Fruit fly (Drosophila melanogaster) whole organism, embryonic: ENCODE measurements around the gene prt.

Source experiments
- Bteb2 ChIP-seq: fragments of 200-800 bp; sonication (Bioruptor generic); optimal IDR thresholded peaks from 2 replicates; lab custom pipeline; 2016; ENCODE audit warnings: missing biosample characterization, missing genetic modification characterization
- C15 ChIP-seq: fragments of 200-800 bp; sonication (Bioruptor generic); IDR thresholded peaks from 3 replicates; pipeline ENCODE4 v1.3.6; 2022; ENCODE audit warnings: missing biosample characterization, missing genetic modification characterization
- CG10147 ChIP-seq: fragments of 200-800 bp; sonication (Bioruptor generic); optimal IDR thresholded peaks from 2 replicates; lab custom pipeline; 2019; ENCODE audit warnings: missing biosample characterization, mild to moderate bottlenecking, missing genetic modification characterization, moderate library complexity
- CG10321 ChIP-seq: fragments of 200-800 bp; sonication (Bioruptor generic); IDR thresholded peaks from 2 replicates; pipeline ENCODE4 v1.3.6; 2022; ENCODE audit warnings: missing biosample characterization, missing genetic modification characterization
- CG11560 ChIP-seq: fragments of 200-800 bp; sonication (Bioruptor generic); IDR thresholded peaks from 3 replicates; pipeline ENCODE4 v1.3.6; 2022; ENCODE audit warnings: missing biosample characterization, missing genetic modification characterization
- CG12769 ChIP-seq: fragments of 200-800 bp; sonication (Bioruptor generic); optimal IDR thresholded peaks from 2 replicates; lab custom pipeline; 2019; ENCODE audit warnings: missing biosample characterization, mild to moderate bottlenecking, missing genetic modification characterization, moderate library complexity
- CG13624 ChIP-seq: fragments of 200-800 bp; sonication (Bioruptor generic); optimal IDR thresholded peaks from 2 replicates; lab custom pipeline; 2016; ENCODE audit warnings: missing biosample characterization, missing genetic modification characterization
- CG14441 ChIP-seq: fragments of 200-800 bp; sonication (Bioruptor generic); IDR thresholded peaks from 2 replicates; pipeline ENCODE4 v1.3.6; 2022; ENCODE audit warnings: missing biosample characterization, missing genetic modification characterization
- CG14667 ChIP-seq: fragments of 200-800 bp; sonication (Bioruptor generic); IDR thresholded peaks from 2 replicates; pipeline ENCODE4 v1.3.6; 2022; ENCODE audit warnings: missing biosample characterization, missing genetic modification characterization
- CG14965 ChIP-seq: fragments of 200-800 bp; sonication (Bioruptor generic); optimal IDR thresholded peaks from 2 replicates; lab custom pipeline; 2016; ENCODE audit warnings: missing biosample characterization, missing genetic modification characterization, borderline replicate concordance
- CG15073 ChIP-seq: fragments of 200-800 bp; sonication (Bioruptor generic); optimal IDR thresholded peaks from 2 replicates; lab custom pipeline; 2016; ENCODE audit warnings: missing biosample characterization, missing genetic modification characterization
- CG1647 ChIP-seq: fragments of 200-800 bp; sonication (Bioruptor generic); optimal IDR thresholded peaks from 3 replicates; lab custom pipeline; 2016; ENCODE audit warnings: missing biosample characterization, missing genetic modification characterization
- CG17829 ChIP-seq: fragments of 200-800 bp; optimal IDR thresholded peaks from 2 replicates; lab custom pipeline; 2019; ENCODE audit warnings: missing biosample characterization, mild to moderate bottlenecking, missing genetic modification characterization, moderate library complexity
- CG18011 ChIP-seq: fragments of 200-800 bp; sonication (Bioruptor generic); optimal IDR thresholded peaks from 2 replicates; lab custom pipeline; 2017; ENCODE audit warnings: missing biosample characterization, missing genetic modification characterization, mild to moderate bottlenecking, moderate library complexity, missing genotype
- CG2199 ChIP-seq: fragments of 200-800 bp; sonication (Bioruptor generic); IDR thresholded peaks from 3 replicates; pipeline ENCODE4 v1.3.6; 2022; ENCODE audit warnings: missing biosample characterization, missing genetic modification characterization
- CG30403 ChIP-seq: fragments of 200-800 bp; sonication (Bioruptor generic); optimal IDR thresholded peaks from 3 replicates; lab custom pipeline; 2016; ENCODE audit warnings: missing biosample characterization, missing genetic modification characterization
- CG3281 ChIP-seq: fragments of 200-800 bp; sonication (Bioruptor generic); optimal IDR thresholded peaks from 3 replicates; lab custom pipeline; 2017; ENCODE audit warnings: missing biosample characterization, mild to moderate bottlenecking, missing genetic modification characterization
- CG34224 ChIP-seq: fragments of 200-800 bp; sonication (Bioruptor generic); IDR thresholded peaks from 3 replicates; pipeline ENCODE4 v1.3.6; 2022; ENCODE audit warnings: missing biosample characterization, missing genetic modification characterization; ENCODE audit not compliant: partially characterized antibody
- CG34422 ChIP-seq: fragments of 200-800 bp; sonication (Bioruptor generic); IDR thresholded peaks from 3 replicates; pipeline ENCODE4 v1.3.6; 2022; ENCODE audit warnings: missing biosample characterization, missing genetic modification characterization
- CG4328 ChIP-seq: fragments of 200-800 bp; sonication (Bioruptor generic); optimal IDR thresholded peaks from 3 replicates; lab custom pipeline; 2017; ENCODE audit warnings: missing biosample characterization, missing genetic modification reagents, missing genetic modification characterization
- CG4360 ChIP-seq: fragments of 200-800 bp; sonication (Bioruptor generic); IDR thresholded peaks from 2 replicates; pipeline ENCODE4 v1.3.6; 2022; ENCODE audit warnings: missing biosample characterization, missing genetic modification characterization
- CG4424 ChIP-seq: fragments of 200-800 bp; sonication (Bioruptor generic); optimal IDR thresholded peaks from 3 replicates; lab custom pipeline; 2016; ENCODE audit warnings: missing biosample characterization, missing genetic modification characterization
- CG4617 ChIP-seq: fragments of 200-800 bp; sonication (Bioruptor generic); optimal IDR thresholded peaks from 3 replicates; lab custom pipeline; 2016; ENCODE audit warnings: missing biosample characterization, missing genetic modification characterization, borderline replicate concordance
- CG4820 ChIP-seq: fragments of 200-800 bp; sonication (Bioruptor generic); optimal IDR thresholded peaks from 3 replicates; lab custom pipeline; 2016; ENCODE audit warnings: missing biosample characterization, missing genetic modification characterization
- Dref ChIP-seq: fragments of 200-800 bp; sonication (Bioruptor generic); IDR thresholded peaks from 2 replicates; pipeline ENCODE4 v1.3.6; 2022; ENCODE audit warnings: missing biosample characterization, missing genetic modification characterization
- Elba2 ChIP-seq: fragments of 200-800 bp; sonication (Bioruptor generic); optimal IDR thresholded peaks from 3 replicates; lab custom pipeline; 2016; ENCODE audit warnings: missing biosample characterization, missing genetic modification characterization
- MTF-1 ChIP-seq: fragments of 200-800 bp; sonication (Bioruptor generic); optimal IDR thresholded peaks from 2 replicates; lab custom pipeline; 2018; ENCODE audit warnings: missing biosample characterization, mild to moderate bottlenecking, missing genetic modification characterization, borderline replicate concordance
- Med ChIP-seq: fragments of 200-800 bp; sonication (Bioruptor generic); peaks from one replicate; lab custom pipeline; 2016; ENCODE audit warnings: missing biosample characterization, missing genetic modification characterization, mild to moderate bottlenecking, inconsistent platforms, moderate library complexity
- Mrtf ChIP-seq: fragments of 200-800 bp; sonication (Bioruptor generic); IDR thresholded peaks from 3 replicates; pipeline ENCODE4 v1.3.6; 2022; ENCODE audit warnings: missing biosample characterization, missing genetic modification characterization
- Rfx ChIP-seq: fragments of 200-800 bp; sonication (Bioruptor generic); IDR thresholded peaks from 2 replicates; pipeline ENCODE4 v1.3.6; 2022; ENCODE audit warnings: missing biosample characterization, missing genetic modification characterization
- abd-A ChIP-seq: fragments of 200-800 bp; sonication (Bioruptor generic); optimal IDR thresholded peaks from 3 replicates; lab custom pipeline; 2019; ENCODE audit warnings: missing biosample characterization, mild to moderate bottlenecking, missing genetic modification characterization, moderate library complexity
- al ChIP-seq: fragments of 200-800 bp; sonication (Bioruptor generic); IDR thresholded peaks from 2 replicates; pipeline ENCODE4 v1.3.6; 2022; ENCODE audit warnings: missing biosample characterization, missing genetic modification characterization
- dpn ChIP-seq, 2 experiments: fragments of 200-800 bp; sonication (Bioruptor generic); optimal IDR thresholded peaks; 3 replicates each; lab custom pipeline; 2016; ENCODE audit warnings: missing biosample characterization in 2 of 2, missing genetic modification characterization in 2 of 2
- emc ChIP-seq: fragments of 200-800 bp; sonication (Bioruptor generic); optimal IDR thresholded peaks from 2 replicates; lab custom pipeline; 2016; ENCODE audit warnings: missing biosample characterization, missing genetic modification characterization
- esg ChIP-seq: fragments of 200-800 bp; sonication (Bioruptor generic); conservative IDR thresholded peaks from 2 replicates; pipeline ENCODE4 v1.3.6; 2022; ENCODE audit warnings: missing biosample characterization, missing genetic modification characterization
- fd64A ChIP-seq: fragments of 200-800 bp; sonication (Bioruptor generic); optimal IDR thresholded peaks from 3 replicates; lab custom pipeline; 2018; ENCODE audit warnings: missing biosample characterization, mild to moderate bottlenecking, missing genetic modification characterization
- gce ChIP-seq: fragments of 200-800 bp; sonication (Bioruptor generic); IDR thresholded peaks from 3 replicates; pipeline ENCODE4 v1.3.6; 2022; ENCODE audit warnings: missing biosample characterization, missing genetic modification characterization
- gcm2 ChIP-seq: fragments of 200-800 bp; sonication (Bioruptor generic); optimal IDR thresholded peaks from 2 replicates; lab custom pipeline; 2016; ENCODE audit warnings: missing biosample characterization, missing genetic modification characterization
- her ChIP-seq: fragments of 200-800 bp; sonication (Bioruptor generic); optimal IDR thresholded peaks from 2 replicates; lab custom pipeline; 2016; ENCODE audit warnings: missing biosample characterization, missing genetic modification characterization
- nmo ChIP-seq: fragments of 200-800 bp; sonication (Bioruptor generic); optimal IDR thresholded peaks from 2 replicates; lab custom pipeline; 2018; ENCODE audit warnings: missing biosample characterization, mild to moderate bottlenecking, missing genetic modification characterization, moderate library complexity
- odd ChIP-seq: fragments of 200-800 bp; sonication (Bioruptor generic); optimal IDR thresholded peaks from 2 replicates; lab custom pipeline; 2017; ENCODE audit warnings: missing biosample characterization, mild to moderate bottlenecking, missing genetic modification characterization
- peb ChIP-seq: fragments of 200-800 bp; sonication (Bioruptor generic); IDR thresholded peaks from 2 replicates; pipeline ENCODE4 v1.3.6; 2022; ENCODE audit warnings: missing biosample characterization, missing genetic modification characterization
- pnt ChIP-seq: fragments of 200-800 bp; sonication (Bioruptor generic); optimal IDR thresholded peaks from 3 replicates; lab custom pipeline; 2016; ENCODE audit warnings: missing biosample characterization, missing genetic modification characterization
- pum ChIP-seq: fragments of 200-800 bp; sonication (Bioruptor generic); optimal IDR thresholded peaks from 2 replicates; lab custom pipeline; 2016; ENCODE audit warnings: missing biosample characterization, missing genetic modification characterization
- rib ChIP-seq: fragments of 200-800 bp; sonication (Bioruptor generic); IDR thresholded peaks from 2 replicates; pipeline ENCODE4 v1.3.6; 2022; ENCODE audit warnings: missing biosample characterization, missing genetic modification characterization
- seq ChIP-seq: fragments of 200-800 bp; sonication (Bioruptor generic); IDR thresholded peaks from 2 replicates; pipeline ENCODE4 v1.3.6; 2022; ENCODE audit warnings: missing biosample characterization, missing genetic modification characterization
- slou ChIP-seq: fragments of 200-800 bp; sonication (Bioruptor generic); optimal IDR thresholded peaks from 3 replicates; lab custom pipeline; 2016; ENCODE audit warnings: missing biosample characterization, missing genetic modification characterization
- stc ChIP-seq: fragments of 200-800 bp; sonication (Bioruptor generic); IDR thresholded peaks from 2 replicates; pipeline ENCODE4 v1.3.6; 2022; ENCODE audit warnings: missing biosample characterization, missing genetic modification characterization
- sug ChIP-seq: fragments of 200-800 bp; optimal IDR thresholded peaks from 2 replicates; lab custom pipeline; 2019; ENCODE audit warnings: missing biosample characterization, mild to moderate bottlenecking, missing genetic modification characterization, moderate library complexity
- tgo ChIP-seq: fragments of 200-800 bp; sonication (Bioruptor generic); IDR thresholded peaks from 3 replicates; pipeline ENCODE4 v1.3.6; 2022; ENCODE audit warnings: missing biosample characterization, missing genetic modification characterization
- wdn ChIP-seq: fragments of 200-800 bp; sonication (Bioruptor generic); IDR thresholded peaks from 2 replicates; pipeline ENCODE4 v1.3.6; 2022; ENCODE audit warnings: missing biosample characterization, missing genetic modification characterization
- z ChIP-seq: fragments of 200-800 bp; sonication (Bioruptor generic); IDR thresholded peaks from 3 replicates; pipeline ENCODE4 v1.3.6; 2022; ENCODE audit warnings: missing biosample characterization, missing genetic modification characterization

prt gene

DNA sequence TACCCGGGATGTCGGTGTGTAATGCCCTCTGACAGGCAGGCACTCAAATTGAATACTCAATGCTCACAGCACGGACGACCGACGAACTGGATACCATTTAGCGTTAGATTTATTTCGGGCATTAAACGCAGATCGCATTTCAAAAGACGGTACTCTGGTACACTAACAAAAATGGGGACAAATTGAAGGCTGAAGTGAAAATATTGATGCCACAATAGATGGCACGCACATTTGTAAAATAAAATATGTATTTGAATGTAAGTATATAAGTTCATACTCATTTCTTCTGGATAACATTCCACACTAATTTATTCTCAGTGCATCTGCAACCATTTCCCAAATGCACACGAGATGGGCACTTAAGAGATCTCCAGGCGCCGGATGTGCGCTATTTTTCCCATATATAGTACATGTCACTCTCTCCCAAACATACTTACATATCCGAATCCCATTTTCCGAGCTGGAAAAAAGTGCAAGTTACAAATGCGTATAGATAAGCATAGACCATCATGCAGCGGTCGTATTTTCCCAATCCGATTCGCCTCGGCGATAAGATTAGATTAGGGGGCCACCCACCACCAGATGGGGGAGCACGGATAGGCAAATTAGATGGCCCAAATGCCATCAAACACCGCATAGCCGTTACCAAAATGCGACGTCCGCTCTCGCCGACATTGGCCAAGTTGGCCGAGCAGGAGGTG, 10.8 kb upstream of the prt start, which contains the start of gene CG10301 (continued):
- TF ChIP-seq CG4820 (GFP tag; lab: Kevin White, UChicago): peak; percentile 67
- TF ChIP-seq al (GFP tag; lab: Robert Waterston, UW): no peak
- no peak for TF ChIP-seq CG13624
- peak; percentile 8 for TF ChIP-seq CG12769 (tag; lab: Kevin White, UChicago)
- TF ChIP-seq abd-A (tag; lab: Kevin White, UChicago): no peak
- TF ChIP-seq CG3281 (GFP tag; lab: Kevin White, UChicago): no peak
- no peak for TF ChIP-seq CG34224 (GFP tag; lab: Robert Waterston, UW)
- peak; percentile 74 for TF ChIP-seq CG17829 (tag; lab: Kevin White, UChicago)
- no peak for TF ChIP-seq CG11560 (tag; lab: Robert Waterston, UW)
- no peak for TF ChIP-seq CG34422 (GFP tag; lab: Robert Waterston, UW)
- TF ChIP-seq Mrtf (GFP tag; lab: Robert Waterston, UW): peak; percentile 20; the same call in 1 of the 3 replicates
- TF ChIP-seq fd64A (GFP tag; lab: Kevin White, UChicago): peak; percentile 4
- TF ChIP-seq rib (GFP tag; lab: Robert Waterston, UW): no peak
- peak; percentile 16 for TF ChIP-seq CG4617
- TF ChIP-seq CG4328 (GFP tag; lab: Kevin White, UChicago): no peak
- TF ChIP-seq seq (GFP tag; lab: Robert Waterston, UW): no peak
- TF ChIP-seq CG1647 (GFP tag; lab: Kevin White, UChicago): peak; percentile 25
- no peak for TF ChIP-seq Bteb2
- no peak for TF ChIP-seq C15 (GFP tag; lab: Robert Waterston, UW)
- TF ChIP-seq peb: peak; percentile 48
- peak; percentile 76 for TF ChIP-seq nmo (GFP tag; lab: Kevin White, UChicago)
- no peak for TF ChIP-seq CG4360
- no peak for TF ChIP-seq CG18011 (GFP tag; lab: Kevin White, UChicago)
- TF ChIP-seq odd: peak; percentile 25
- TF ChIP-seq MTF-1 (GFP tag; lab: Kevin White, UChicago): no peak
- no peak for TF ChIP-seq CG10321
- peak; percentile 52 for TF ChIP-seq esg (GFP tag; lab: Robert Waterston, UW)
- peak; percentile 59 for TF ChIP-seq CG4424 (GFP tag; lab: Kevin White, UChicago)
- no peak for TF ChIP-seq Rfx (GFP tag; lab: Robert Waterston, UW)
- TF ChIP-seq CG15073 (GFP tag; lab: Kevin White, UChicago): no peak
- peak; percentile 77 for TF ChIP-seq Med (GFP tag; lab: Kevin White, UChicago)
- TF ChIP-seq Elba2 (GFP tag; lab: Kevin White, UChicago): no peak
- no peak for TF ChIP-seq wdn (GFP tag; lab: Robert Waterston, UW)
- peak; percentile 38 for TF ChIP-seq pnt
- no peak for TF ChIP-seq CG2199 (GFP tag; lab: Robert Waterston, UW)
- no peak for TF ChIP-seq stc (GFP tag; lab: Robert Waterston, UW)
- no peak for TF ChIP-seq emc
- no peak for TF ChIP-seq gcm2 (GFP tag; lab: Kevin White, UChicago)
- no peak for TF ChIP-seq CG10147 (GFP tag; lab: Kevin White, UChicago)
- TF ChIP-seq CG14441: peak; percentile 51
- TF ChIP-seq CG14965 (GFP tag; lab: Kevin White, UChicago): no peak
- TF ChIP-seq CG30403 (GFP tag; lab: Kevin White, UChicago): peak; percentile 54
- TF ChIP-seq her (GFP tag; lab: Kevin White, UChicago): no peak
- TF ChIP-seq Dref: no peak
- peak; percentile 32 to 49 for TF ChIP-seq dpn (GFP tag; optimal IDR thresholded peaks at IDR 0.05; lab: Kevin White, UChicago)
- no peak for TF ChIP-seq gce (GFP tag; lab: Robert Waterston, UW)
- peak; percentile 56 for TF ChIP-seq CG14667 (GFP tag; lab: Robert Waterston, UW)
- TF ChIP-seq tgo (GFP tag; lab: Robert Waterston, UW): peak; percentile 26; the same call in 1 of the 3 replicates
- TF ChIP-seq z (GFP tag; lab: Robert Waterston, UW): no peak
- no peak for TF ChIP-seq sug (tag; lab: Kevin White, UChicago)
- TF ChIP-seq pum: no peak
- TF ChIP-seq slou: no peak
